Worm (Caenorhabditis elegans) whole organism, L1 larva: ENCODE measurements around the gene W04E12.2.

Experiments
- aly-2 ChIP-seq: fragments of 150-350 bp; optimal IDR thresholded peaks from 2 replicates; lab custom pipeline; 2014; ENCODE audit warnings: missing biosample characterization, missing genetic modification characterization
- nhr-11 ChIP-seq: fragments of 150-350 bp; optimal IDR thresholded peaks from 2 replicates; lab custom pipeline; 2014; ENCODE audit warnings: missing biosample characterization, missing genetic modification characterization
- nhr-85 ChIP-seq: sonication (generic microtip); peaks from one replicate; lab custom pipeline; 2016; ENCODE audit warnings: missing genetic modification characterization, inconsistent platforms, missing compliant biosample characterization

- TF ChIP-seq nhr-11 (tag; lab: Kevin White, UChicago) (no peak), nhr-85 (tag; lab: Kevin White, UChicago) (no peak), aly-2 (no peak)
Measured at ce11 chrV:19743305-19743704, 2.4 kb upstream of the W04E12.2 start, which contains the start of gene W04E12.4.
